Fruit fly (Drosophila melanogaster): ENCODE measurements around the gene Ag5r.

The Ag5r gene

dm6 chrX:14831713-14832561 is 45.6 kb upstream of the Ag5r start, which contains the start of gene CG14408:
Gene CG14408 (minus strand): TSS chrX:14832033.
- TF ChIP-seq NC2β (GFP tag; optimal IDR thresholded peaks at IDR 0.05) (no peak), fd3F (GFP tag; optimal IDR thresholded peaks at IDR 0.05) (no peak), CG1233 (GFP tag; optimal IDR thresholded peaks at IDR 0.05) (no peak), eyg (GFP tag; optimal IDR thresholded peaks at IDR 0.05) (no peak), MTF-1 (GFP tag; optimal IDR thresholded peaks at IDR 0.05; ENCODE audit: borderline replicate concordance) (no peak), row (GFP tag; IDR thresholded peaks at IDR 0.05) (no peak; the same call in 2 of the 3 replicates), CG15011 (GFP tag; optimal IDR thresholded peaks at IDR 0.05) (no peak), CG32532 (GFP tag; IDR thresholded peaks at IDR 0.05) (no peak), sens-2 (GFP tag; IDR thresholded peaks at IDR 0.05) (no peak), CG7556 (GFP tag; optimal IDR thresholded peaks at IDR 0.05) (peak; percentile 10), CG10654 (GFP tag; optimal IDR thresholded peaks at IDR 0.05) (no peak), odd (GFP tag; optimal IDR thresholded peaks at IDR 0.05) (no peak), CG18599 (GFP tag; optimal IDR thresholded peaks at IDR 0.05) (no peak), CG11456 (GFP tag; IDR thresholded peaks at IDR 0.05) (no peak), CG31388 (GFP tag; optimal IDR thresholded peaks at IDR 0.05) (no peak), CG4328 (GFP tag; optimal IDR thresholded peaks at IDR 0.05) (no peak), CG2116 (GFP tag; optimal IDR thresholded peaks at IDR 0.05) (peak; percentile 40), pros (GFP tag; optimal IDR thresholded peaks at IDR 0.05) (no peak), CG13775 (GFP tag; optimal IDR thresholded peaks at IDR 0.05) (no peak), Opbp (GFP tag; IDR thresholded peaks at IDR 0.05; ENCODE audit: partially characterized antibody) (0 out of 3 replicates have a peak, but pooled peaks have one; percentile 31), CG30431 (GFP tag; optimal IDR thresholded peaks at IDR 0.05) (no peak), Atf6 (GFP tag; IDR thresholded peaks at IDR 0.05) (no peak), CG12744 (GFP tag; optimal IDR thresholded peaks at IDR 0.05) (no peak), Rfx (GFP tag; IDR thresholded peaks at IDR 0.05) (no peak), jigr1 (GFP tag; IDR thresholded peaks at IDR 0.05) (no peak), Eip74EF (GFP tag; optimal IDR thresholded peaks at IDR 0.05) (no peak), otp (GFP tag; IDR thresholded peaks at IDR 0.05) (no peak), yki (optimal IDR thresholded peaks at IDR 0.05) (no peak), CG17186 (GFP tag; optimal IDR thresholded peaks at IDR 0.05) (no peak), CG17612 (GFP tag; IDR thresholded peaks at IDR 0.05) (no peak), CG9932 (GFP tag; IDR thresholded peaks at IDR 0.05) (no peak), en (GFP tag; optimal IDR thresholded peaks at IDR 0.05) (no peak), seq (GFP tag; IDR thresholded peaks at IDR 0.05) (no peak), CG15696 (tag; optimal IDR thresholded peaks at IDR 0.05) (no peak), CkIIα-i1 (GFP tag; IDR thresholded peaks at IDR 0.05) (no peak), CG13287 (GFP tag; IDR thresholded peaks at IDR 0.05; ENCODE audit: partially characterized antibody) (peak; percentile 77), Nf-YB (GFP tag; optimal IDR thresholded peaks at IDR 0.05) (peak; percentile 3), usp (GFP tag; optimal IDR thresholded peaks at IDR 0.05) (no peak), Sry-β (GFP tag; optimal IDR thresholded peaks at IDR 0.05) (no peak), CG13296 (GFP tag; optimal IDR thresholded peaks at IDR 0.05) (no peak), CG3065 (GFP tag; optimal IDR thresholded peaks at IDR 0.05) (no peak), CG4282 (GFP tag; optimal IDR thresholded peaks at IDR 0.05) (no peak), chif (GFP tag; optimal IDR thresholded peaks at IDR 0.05) (no peak), CG10431 (GFP tag; optimal IDR thresholded peaks at IDR 0.05) (no peak), Xrp1 (GFP tag; IDR thresholded peaks at IDR 0.05) (no peak), dmrt99B (tag; optimal IDR thresholded peaks at IDR 0.05) (no peak), CG9727 (GFP tag; optimal IDR thresholded peaks at IDR 0.05) (no peak), CG7372 (GFP tag; IDR thresholded peaks at IDR 0.05) (no peak), Aef1 (GFP tag; IDR thresholded peaks at IDR 0.05) (no peak), CG18011 (GFP tag; optimal IDR thresholded peaks at IDR 0.05) (no peak)
